Fruit fly (Drosophila melanogaster) whole organism, embryonic: ENCODE measurements around the gene mRpS23.

Experiments used
- B-H2 ChIP-seq: fragments of 200-800 bp; sonication (Bioruptor generic); optimal IDR thresholded peaks from 2 replicates; lab custom pipeline; 2018; ENCODE audit warnings: missing biosample characterization, mild to moderate bottlenecking, missing genetic modification characterization
- CG10366 ChIP-seq: fragments of 200-800 bp; sonication (Bioruptor generic); IDR thresholded peaks from 2 replicates; pipeline ENCODE4 v1.3.6; 2022; ENCODE audit warnings: missing biosample characterization, missing genetic modification characterization
- CG12659 ChIP-seq: fragments of 200-800 bp; sonication (Bioruptor generic); optimal IDR thresholded peaks from 3 replicates; lab custom pipeline; 2017; ENCODE audit warnings: mild to moderate bottlenecking, missing biosample characterization, missing genetic modification reagents, missing genetic modification characterization
- CG13123 ChIP-seq: fragments of 200-800 bp; sonication (Bioruptor generic); optimal IDR thresholded peaks from 2 replicates; lab custom pipeline; 2016; ENCODE audit warnings: missing biosample characterization, missing genetic modification characterization
- CG17359 ChIP-seq: fragments of 200-800 bp; sonication (Bioruptor generic); optimal IDR thresholded peaks from 3 replicates; lab custom pipeline; 2018; ENCODE audit warnings: missing biosample characterization, mild to moderate bottlenecking, missing genetic modification characterization, moderate library complexity
- CG2875 ChIP-seq: fragments of 200-800 bp; sonication (Bioruptor generic); optimal IDR thresholded peaks from 2 replicates; lab custom pipeline; 2017; ENCODE audit warnings: missing biosample characterization, mild to moderate bottlenecking, missing genetic modification characterization, missing genetic modification reagents
- CG2889 ChIP-seq: fragments of 200-800 bp; sonication (Bioruptor generic); IDR thresholded peaks from 3 replicates; pipeline ENCODE4 v1.3.6; 2022; ENCODE audit warnings: missing biosample characterization, missing genetic modification characterization
- CG32532 ChIP-seq: fragments of 200-800 bp; sonication (Bioruptor generic); IDR thresholded peaks from 2 replicates; pipeline ENCODE4 v1.3.6; 2022; ENCODE audit warnings: missing biosample characterization, missing genetic modification characterization
- CG34376 ChIP-seq: fragments of 200-800 bp; sonication (Bioruptor generic); optimal IDR thresholded peaks from 2 replicates; lab custom pipeline; 2018; ENCODE audit warnings: missing biosample characterization, mild to moderate bottlenecking, missing genetic modification characterization
- CG6654 ChIP-seq: fragments of 200-800 bp; sonication (Bioruptor generic); optimal IDR thresholded peaks from 2 replicates; lab custom pipeline; 2017; ENCODE audit warnings: missing biosample characterization, mild to moderate bottlenecking, missing genetic modification characterization
- CG7963 ChIP-seq: fragments of 200-800 bp; sonication (Bioruptor generic); IDR thresholded peaks from 3 replicates; pipeline ENCODE4 v1.3.6; 2022; ENCODE audit warnings: missing biosample characterization, missing genetic modification characterization; ENCODE audit not compliant: partially characterized antibody
- CG8944 ChIP-seq: fragments of 200-800 bp; sonication (Bioruptor generic); optimal IDR thresholded peaks from 3 replicates; lab custom pipeline; 2016; ENCODE audit warnings: missing biosample characterization, missing genetic modification characterization
- Deaf1 ChIP-seq: fragments of 200-800 bp; optimal IDR thresholded peaks from 3 replicates; lab custom pipeline; 2019; ENCODE audit warnings: missing biosample characterization, mild to moderate bottlenecking, missing genetic modification characterization, moderate library complexity
- Dek ChIP-seq: fragments of 200-800 bp; sonication (Bioruptor generic); optimal IDR thresholded peaks from 3 replicates; lab custom pipeline; 2019; ENCODE audit warnings: missing biosample characterization, mild to moderate bottlenecking, missing genetic modification characterization, moderate library complexity
- Ets97D ChIP-seq: fragments of 200-800 bp; sonication (Bioruptor generic); optimal IDR thresholded peaks from 3 replicates; lab custom pipeline; 2016; ENCODE audit warnings: missing biosample characterization, missing genetic modification characterization
- HLH54F ChIP-seq: fragments of 200-800 bp; sonication (Bioruptor generic); optimal IDR thresholded peaks from 3 replicates; lab custom pipeline; 2016; ENCODE audit warnings: missing biosample characterization, missing genetic modification characterization
- Hey ChIP-seq: fragments of 200-800 bp; sonication (Bioruptor generic); optimal IDR thresholded peaks from 3 replicates; lab custom pipeline; 2018; ENCODE audit warnings: missing biosample characterization, mild to moderate bottlenecking, missing genetic modification characterization
- Hsf ChIP-seq: fragments of 200-800 bp; sonication (Bioruptor generic); optimal IDR thresholded peaks from 3 replicates; lab custom pipeline; 2016; ENCODE audit warnings: missing biosample characterization, missing genetic modification characterization
- Med ChIP-seq: fragments of 200-800 bp; sonication (Bioruptor generic); peaks from one replicate; lab custom pipeline; 2016; ENCODE audit warnings: missing biosample characterization, missing genetic modification characterization, mild to moderate bottlenecking, inconsistent platforms, moderate library complexity
- Poxn ChIP-seq: fragments of 200-800 bp; sonication (Bioruptor generic); IDR thresholded peaks from 2 replicates; pipeline ENCODE4 v1.3.6; 2022; ENCODE audit warnings: missing biosample characterization, missing genetic modification characterization
- TFAM ChIP-seq: fragments of 200-800 bp; sonication (Bioruptor generic); optimal IDR thresholded peaks from 2 replicates; lab custom pipeline; 2017; ENCODE audit warnings: missing biosample characterization, missing genetic modification characterization, inconsistent platforms
- Vsx1 ChIP-seq: fragments of 200-800 bp; sonication (Bioruptor generic); optimal IDR thresholded peaks from 2 replicates; lab custom pipeline; 2017; ENCODE audit warnings: missing biosample characterization, mild to moderate bottlenecking, missing genetic modification characterization, missing genetic modification reagents
- Xrp1 ChIP-seq: fragments of 200-800 bp; sonication (Bioruptor generic); IDR thresholded peaks from 2 replicates; pipeline ENCODE4 v1.3.6; 2022; ENCODE audit warnings: missing biosample characterization, missing genetic modification characterization
- ac ChIP-seq: fragments of 200-800 bp; sonication (Bioruptor generic); optimal IDR thresholded peaks from 3 replicates; lab custom pipeline; 2017; ENCODE audit warnings: missing biosample characterization, mild to moderate bottlenecking, missing genetic modification characterization
- ara ChIP-seq: fragments of 200-800 bp; sonication (Bioruptor generic); IDR thresholded peaks from 2 replicates; pipeline ENCODE4 v1.3.6; 2022; ENCODE audit warnings: missing biosample characterization, missing genetic modification characterization
- ase ChIP-seq: fragments of 200-800 bp; sonication (Bioruptor generic); IDR thresholded peaks from 3 replicates; pipeline ENCODE4 v1.3.6; 2022; ENCODE audit warnings: missing biosample characterization, missing genetic modification characterization
- chn ChIP-seq: fragments of 200-800 bp; sonication (Bioruptor generic); optimal IDR thresholded peaks from 2 replicates; lab custom pipeline; 2016; ENCODE audit warnings: missing biosample characterization, missing genetic modification characterization
- ci ChIP-seq: fragments of 200-800 bp; sonication (Bioruptor generic); IDR thresholded peaks from 3 replicates; pipeline ENCODE4 v1.3.6; 2022; ENCODE audit warnings: missing biosample characterization, missing genetic modification characterization
- corto ChIP-seq: fragments of 200-800 bp; sonication (Bioruptor generic); optimal IDR thresholded peaks from 2 replicates; lab custom pipeline; 2016; ENCODE audit warnings: missing biosample characterization, mild to moderate bottlenecking, missing genetic modification characterization, moderate library complexity
- crol ChIP-seq: fragments of 200-800 bp; sonication (Bioruptor generic); IDR thresholded peaks from 2 replicates; pipeline ENCODE4 v1.3.6; 2022; ENCODE audit warnings: missing biosample characterization, missing genetic modification characterization
- da ChIP-seq: fragments of 200-800 bp; sonication (Bioruptor generic); optimal IDR thresholded peaks from 2 replicates; lab custom pipeline; 2016; ENCODE audit warnings: missing biosample characterization, missing genetic modification characterization
- ems ChIP-seq: fragments of 200-800 bp; sonication (Bioruptor generic); optimal IDR thresholded peaks from 3 replicates; lab custom pipeline; 2016; ENCODE audit warnings: missing biosample characterization, missing genetic modification characterization
- ewg ChIP-seq: fragments of 200-800 bp; sonication (Bioruptor generic); optimal IDR thresholded peaks from 3 replicates; lab custom pipeline; 2017; ENCODE audit warnings: mild to moderate bottlenecking, missing biosample characterization, missing genetic modification reagents, missing genetic modification characterization
- exex ChIP-seq: fragments of 200-800 bp; sonication (Bioruptor generic); optimal IDR thresholded peaks from 4 replicates; lab custom pipeline; 2018; ENCODE audit warnings: missing biosample characterization, mild to moderate bottlenecking, missing genetic modification characterization, moderate library complexity
- eyg ChIP-seq: fragments of 200-800 bp; sonication (Bioruptor generic); optimal IDR thresholded peaks from 3 replicates; lab custom pipeline; 2016; ENCODE audit warnings: missing biosample characterization, missing genetic modification characterization
- grn ChIP-seq: fragments of 200-800 bp; sonication (Bioruptor generic); optimal IDR thresholded peaks from 3 replicates; lab custom pipeline; 2017; ENCODE audit warnings: missing biosample characterization, missing genetic modification characterization
- gro ChIP-seq: fragments of 200-800 bp; sonication (Bioruptor generic); optimal IDR thresholded peaks from 2 replicates; lab custom pipeline; 2016; ENCODE audit warnings: missing biosample characterization, missing genetic modification characterization
- gsb ChIP-seq: fragments of 200-800 bp; sonication (Bioruptor generic); IDR thresholded peaks from 2 replicates; pipeline ENCODE4 v1.3.6; 2022; ENCODE audit warnings: missing biosample characterization, missing genetic modification characterization
- gt ChIP-seq: fragments of 200-800 bp; sonication (Bioruptor generic); IDR thresholded peaks from 2 replicates; pipeline ENCODE4 v1.3.6; 2022; ENCODE audit warnings: missing biosample characterization, missing genetic modification characterization
- inv ChIP-seq: fragments of 200-800 bp; sonication (Bioruptor generic); IDR thresholded peaks from 2 replicates; pipeline ENCODE4 v1.3.6; 2022; ENCODE audit warnings: missing biosample characterization, missing genetic modification characterization; ENCODE audit not compliant: partially characterized antibody
- jing ChIP-seq: fragments of 200-800 bp; sonication (Bioruptor generic); optimal IDR thresholded peaks from 2 replicates; lab custom pipeline; 2018; ENCODE audit warnings: missing biosample characterization, mild to moderate bottlenecking, missing genetic modification characterization
- lbe ChIP-seq: fragments of 200-800 bp; sonication (Bioruptor generic); optimal IDR thresholded peaks from 2 replicates; lab custom pipeline; 2016; ENCODE audit warnings: missing biosample characterization, mild to moderate bottlenecking, missing genetic modification characterization
- mirr ChIP-seq: fragments of 200-800 bp; sonication (Bioruptor generic); optimal IDR thresholded peaks from 3 replicates; lab custom pipeline; 2018; ENCODE audit warnings: missing biosample characterization, mild to moderate bottlenecking, missing genetic modification characterization
- otp ChIP-seq: fragments of 200-800 bp; sonication (Bioruptor generic); IDR thresholded peaks from 3 replicates; pipeline ENCODE4, ENCODE4 v1.3.6; 2022; ENCODE audit warnings: missing biosample characterization, missing genetic modification characterization
- pan ChIP-seq, 4 experiments: fragments of >200 bp in 3 of 4; fragments of 200-800 bp in 1 of 4; sonication (Bioruptor generic) in 1 of 4; optimal IDR thresholded peaks in 3 of 4; IDR thresholded peaks in 1 of 4; 2 replicates each; pipeline versions ENCODE4 v1.3.6 to Lab custom; 2017 to 2022; ENCODE audit warnings: missing biosample characterization in 2 of 4, missing genetic modification characterization in 2 of 4, mixed read lengths in 1 of 4
- ro ChIP-seq: fragments of 200-800 bp; sonication (Bioruptor generic); IDR thresholded peaks from 2 replicates; pipeline ENCODE4 v1.3.6; 2022; ENCODE audit warnings: missing biosample characterization, missing genetic modification characterization
- salm ChIP-seq: fragments of 200-800 bp; sonication (Bioruptor generic); optimal IDR thresholded peaks from 2 replicates; lab custom pipeline; 2018; ENCODE audit warnings: missing biosample characterization, mild to moderate bottlenecking, missing genetic modification characterization
- sug ChIP-seq: fragments of 200-800 bp; optimal IDR thresholded peaks from 2 replicates; lab custom pipeline; 2019; ENCODE audit warnings: missing biosample characterization, mild to moderate bottlenecking, missing genetic modification characterization, moderate library complexity
- toy ChIP-seq: fragments of 200-800 bp; sonication (Bioruptor generic); IDR thresholded peaks from 2 replicates; pipeline ENCODE4 v1.3.6; 2022; ENCODE audit warnings: missing biosample characterization, missing genetic modification characterization
- ttk ChIP-seq: fragments of 200-800 bp; sonication (Bioruptor generic); IDR thresholded peaks from 2 replicates; pipeline ENCODE4 v2.1.2; 2022; ENCODE audit warnings: missing biosample characterization, missing genetic modification characterization
- yki ChIP-seq: fragments of >200 bp; optimal IDR thresholded peaks from 3 replicates; lab custom pipeline; 2018

mRpS23 gene

dm6 chr2L:13846239-13846802 is 11.4 kb upstream of the mRpS23 start, which contains the start of gene CG7916:
Gene CG7916, plus strand, starts transcription at chr2L:13846752.
- TF ChIP-seq Hsf (GFP tag; lab: Kevin White, UChicago) (no peak), jing (GFP tag; lab: Kevin White, UChicago) (no peak), Poxn (GFP tag; lab: Robert Waterston, UW) (no peak), CG34376 (GFP tag; lab: Kevin White, UChicago) (peak; percentile 41), exex (tag; lab: Kevin White, UChicago) (peak; percentile 75), HLH54F (GFP tag; lab: Kevin White, UChicago) (no peak), Dek (no peak), TFAM (GFP tag; lab: Kevin White, UChicago) (no peak), CG12659 (GFP tag; lab: Kevin White, UChicago) (no peak), sug (tag; lab: Kevin White, UChicago) (peak; percentile 90), yki (no peak), CG2875 (GFP tag; lab: Kevin White, UChicago) (no peak), grn (peak; percentile 46), inv (no peak), CG6654 (GFP tag; lab: Kevin White, UChicago) (no peak), Hey (peak; percentile 12), ac (no peak), ro (no peak), Deaf1 (tag; lab: Kevin White, UChicago) (peak; percentile 48), otp (GFP tag; lab: Robert Waterston, UW) (no peak), crol (GFP tag; lab: Robert Waterston, UW) (peak; percentile 36; the same call in 1 of the 2 replicates), B-H2 (no peak), ttk (GFP tag; lab: Robert Waterston, UW) (no peak)

- TF ChIP-seq Ets97D (GFP tag; lab: Kevin White, UChicago) (no peak), CG2889 (no peak), CG17359 (tag; lab: Kevin White, UChicago) (no peak), gro (GFP tag; lab: Kevin White, UChicago) (no peak), ewg (GFP tag; lab: Kevin White, UChicago) (no peak), ase (0 out of 3 replicates have a peak, but pooled peaks have one; percentile 19), ci (GFP tag; lab: Robert Waterston, UW) (no peak), toy (GFP tag; lab: Robert Waterston, UW) (no peak), CG13123 (GFP tag; lab: Kevin White, UChicago) (no peak), gsb (no peak), chn (GFP tag; lab: Kevin White, UChicago) (no peak), Deaf1 (tag; lab: Kevin White, UChicago) (peak; percentile 58), CG7963 (GFP tag; lab: Robert Waterston, UW) (no peak), CG10366 (GFP tag; lab: Robert Waterston, UW) (no peak), CG32532 (GFP tag; lab: Robert Waterston, UW) (peak; percentile 30; the same call in 1 of the 2 replicates), lbe (GFP tag; lab: Kevin White, UChicago) (peak; percentile 5), corto (peak; percentile 2), sug (tag; lab: Kevin White, UChicago) (peak; percentile 92), da (GFP tag; lab: Kevin White, UChicago) (no peak), gt (GFP tag; lab: Robert Waterston, UW) (no peak), Med (peak; percentile 37), ems (GFP tag; lab: Kevin White, UChicago) (no peak), CG8944 (GFP tag; lab: Kevin White, UChicago) (no peak), pan (optimal IDR thresholded peaks at IDR 0.05; lab: Kevin White, UChicago) (no peak), pan (GFP tag; optimal IDR thresholded peaks at IDR 0.05 in 1 of 2, IDR thresholded peaks at IDR 0.05 in 1 of 2) (peak in 1 of 2 experiments; percentile 24), mirr (GFP tag; lab: Kevin White, UChicago) (peak; percentile 7), grn (peak; percentile 25), Xrp1 (GFP tag; lab: Robert Waterston, UW) (no peak), ara (GFP tag; lab: Robert Waterston, UW) (no peak), exex (tag; lab: Kevin White, UChicago) (peak; percentile 87), Vsx1 (GFP tag; lab: Kevin White, UChicago) (no peak), eyg (no peak), salm (tag; lab: Kevin White, UChicago) (no peak)
Measured at dm6 chr2L:13845178-13845577, 10.3 kb upstream of the mRpS23 start, which contains the start of gene CG8997. Gene CG8997, minus strand, starts transcription at chr2L:13845325.
